Worm (Caenorhabditis elegans): ENCODE results near the gene mob-4.

The mob-4 gene

DNA sequence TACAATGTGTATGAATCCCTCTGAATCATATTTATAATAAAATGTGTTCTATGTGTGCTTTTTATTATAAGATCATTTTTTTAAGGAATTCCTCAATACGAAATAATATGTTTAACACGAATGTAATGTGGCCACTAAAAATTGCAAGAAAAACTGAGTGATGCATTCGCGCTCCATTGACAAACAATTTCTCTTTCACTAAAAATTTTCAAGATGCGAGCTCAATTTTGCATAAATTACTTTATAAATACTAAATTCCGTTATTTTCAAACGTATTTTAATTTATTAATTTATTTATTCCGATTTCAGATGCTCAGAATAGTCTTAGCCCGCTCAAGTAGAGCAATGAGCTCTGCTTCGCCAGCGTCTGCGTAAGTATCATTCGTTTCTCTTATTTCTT lies 40.9 kb downstream of the mob-4 start, which contains the start of gene mrps-9:
Gene mrps-9 (plus strand): TSS at position 310 of the 400 bp plus-strand sequence.
- no peak for TF ChIP-seq Y53F4B.3 (GFP tag; IDR thresholded peaks at IDR 0.05)
- TF ChIP-seq B0261.1 (tag; optimal IDR thresholded peaks at IDR 0.05): no peak
- TF ChIP-seq sdz-38 (tag; optimal IDR thresholded peaks at IDR 0.05): no peak
- TF ChIP-seq ztf-26 (tag; optimal IDR thresholded peaks at IDR 0.05): no peak
- no peak for TF ChIP-seq somi-1 (GFP tag; optimal IDR thresholded peaks at IDR 0.05)
- no peak for TF ChIP-seq ceh-91 (GFP tag; IDR thresholded peaks at IDR 0.05)
- TF ChIP-seq mcd-1 (GFP tag; IDR thresholded peaks at IDR 0.05): peak; percentile 86
- TF ChIP-seq nfyb-1 (GFP tag; IDR thresholded peaks at IDR 0.05): no peak

- TF ChIP-seq nhr-27 (tag; optimal IDR thresholded peaks at IDR 0.05): no peak
- no peak for TF ChIP-seq attf-3 (GFP tag; conservative IDR thresholded peaks at IDR 0.05)
- no peak for TF ChIP-seq ceh-100 (GFP tag; IDR thresholded peaks at IDR 0.05)
- no peak for TF ChIP-seq madf-8 (GFP tag; conservative IDR thresholded peaks at IDR 0.05)
- TF ChIP-seq F23B12.7 (tag; optimal IDR thresholded peaks at IDR 0.05; ENCODE audit: insufficient read depth): peak; percentile 29
- TF ChIP-seq ztf-28 (GFP tag; IDR thresholded peaks at IDR 0.05): no peak
- no peak for TF ChIP-seq F57A8.1 (GFP tag; optimal IDR thresholded peaks at IDR 0.05)
- TF ChIP-seq mcd-1 (GFP tag; IDR thresholded peaks at IDR 0.05): 0 out of 2 replicates have a peak, but pooled peaks have one; percentile 21
- peak; percentile 35; the same call in 1 of the 2 replicates for TF ChIP-seq dox-1 (GFP tag; IDR thresholded peaks at IDR 0.05)
- TF ChIP-seq nhr-80 (tag; optimal IDR thresholded peaks at IDR 0.05): peak; percentile 53
- TF ChIP-seq Y67H2A.10 (GFP tag; conservative IDR thresholded peaks at IDR 0.05): no peak
- no peak for TF ChIP-seq fkh-3 (tag; optimal IDR thresholded peaks at IDR 0.05)
- TF ChIP-seq attf-5 (GFP tag; optimal IDR thresholded peaks at IDR 0.05): peak; percentile 44
- TF ChIP-seq ama-1 (optimal IDR thresholded peaks at IDR 0.05): no peak
- no peak for TF ChIP-seq ama-1 (GFP tag; optimal IDR thresholded peaks at IDR 0.05)
- no peak for TF ChIP-seq snpc-4 (GFP tag; optimal IDR thresholded peaks at IDR 0.05)
- TF ChIP-seq snpc-4 (tag; optimal IDR thresholded peaks at IDR 0.05): no peak
- no peak for TF ChIP-seq zim-3 (tag; optimal IDR thresholded peaks at IDR 0.05)
- TF ChIP-seq pbrm-1 (GFP tag; IDR thresholded peaks at IDR 0.05): no peak
Measured at ce11 chrIII:8268296-8268695, 43.4 kb downstream of the mob-4 start, which contains the start of the genes F09G8.7 and crn-7. F09G8.7 (minus strand) TSS chrIII:8268355. crn-7 (plus strand) TSS chrIII:8268531.

- TF ChIP-seq T26A5.8 (tag; optimal IDR thresholded peaks at IDR 0.05) (no peak), ceh-79 (tag; optimal IDR thresholded peaks at IDR 0.05) (no peak), madf-10 (tag; optimal IDR thresholded peaks at IDR 0.05) (no peak), T07F8.4 (tag; optimal IDR thresholded peaks at IDR 0.05) (no peak), lin-40 (tag; optimal IDR thresholded peaks at IDR 0.05) (no peak), him-1 (tag; optimal IDR thresholded peaks at IDR 0.05) (no peak), F22D6.2 (tag; optimal IDR thresholded peaks at IDR 0.05) (no peak), ztf-28 (GFP tag; IDR thresholded peaks at IDR 0.05) (no peak), hlh-12 (tag; optimal IDR thresholded peaks at IDR 0.05) (no peak), madf-6 (GFP tag; IDR thresholded peaks at IDR 0.05) (no peak), ztf-3 (GFP tag; optimal IDR thresholded peaks at IDR 0.05) (no peak), attf-6 (GFP tag; IDR thresholded peaks at IDR 0.05) (no peak), Y56A3A.18 (GFP tag; IDR thresholded peaks at IDR 0.05) (no peak), ama-1 (optimal IDR thresholded peaks at IDR 0.05) (no peak), ama-1 (GFP tag; optimal IDR thresholded peaks at IDR 0.05) (no peak), B0035.1 (tag; optimal IDR thresholded peaks at IDR 0.05) (no peak), sdz-38 (tag; optimal IDR thresholded peaks at IDR 0.05) (no peak), lin-26 (GFP tag; IDR thresholded peaks at IDR 0.05) (no peak)
Measured at ce11 chrIII:8271676-8272225, 46.9 kb downstream of the mob-4 start, which contains the start of the genes mps-4 and F09G8.10. mps-4 (minus strand) TSS chrIII:8271776. F09G8.10 (minus strand) TSS chrIII:8272175.
